Fruit fly (Drosophila melanogaster) whole organism, embryonic: Measurements from ENCODE around the gene Arp2.
A peak's percentile ranks its signal among the peaks of the same experiment; 100 is the strongest.

ENCODE experiments used
- ATbp ChIP-seq: fragments of 200-800 bp; sonication (Bioruptor generic); optimal IDR thresholded peaks from 2 replicates; lab custom pipeline; 2017; ENCODE audit warnings: missing biosample characterization, mild to moderate bottlenecking, missing genetic modification characterization, missing genetic modification reagents
- Bdp1 ChIP-seq: fragments of 200-800 bp; sonication (Bioruptor generic); optimal IDR thresholded peaks from 3 replicates; lab custom pipeline; 2016; ENCODE audit warnings: missing biosample characterization, missing genetic modification characterization
- Blimp-1 ChIP-seq: fragments of 200-800 bp; sonication (Bioruptor generic); optimal IDR thresholded peaks from 3 replicates; lab custom pipeline; 2018; ENCODE audit warnings: missing biosample characterization, missing genetic modification characterization, mild to moderate bottlenecking, moderate library complexity, missing genetic modification reagents
- CG10209 ChIP-seq: fragments of 200-800 bp; sonication (Bioruptor generic); optimal IDR thresholded peaks from 3 replicates; lab custom pipeline; 2017; ENCODE audit warnings: missing biosample characterization, mild to moderate bottlenecking, missing genetic modification characterization, missing genetic modification reagents
- CG10543 ChIP-seq: fragments of 200-800 bp; sonication (Bioruptor generic); optimal IDR thresholded peaks from 3 replicates; lab custom pipeline; 2017; ENCODE audit warnings: missing biosample characterization, mild to moderate bottlenecking, missing genetic modification characterization, moderate library complexity
- CG10565 ChIP-seq: fragments of 200-800 bp; sonication (Bioruptor generic); optimal IDR thresholded peaks from 3 replicates; lab custom pipeline; 2016; ENCODE audit warnings: missing biosample characterization, mild to moderate bottlenecking, missing genetic modification characterization
- CG12155 ChIP-seq: fragments of 200-800 bp; sonication (Bioruptor generic); optimal IDR thresholded peaks from 3 replicates; lab custom pipeline; 2016; ENCODE audit warnings: missing biosample characterization, missing genetic modification characterization
- CG14710 ChIP-seq: fragments of 200-800 bp; sonication (Bioruptor generic); optimal IDR thresholded peaks from 3 replicates; lab custom pipeline; 2019; ENCODE audit warnings: missing biosample characterization, mild to moderate bottlenecking, missing genetic modification characterization, moderate library complexity
- CG14860 ChIP-seq: fragments of 200-800 bp; sonication (Bioruptor generic); IDR thresholded peaks from 3 replicates; pipeline ENCODE4 v1.3.6; 2022; ENCODE audit warnings: missing biosample characterization, missing genetic modification characterization; ENCODE audit not compliant: partially characterized antibody
- CG15601 ChIP-seq: fragments of 200-800 bp; sonication (Bioruptor generic); optimal IDR thresholded peaks from 3 replicates; lab custom pipeline; 2019; ENCODE audit warnings: missing biosample characterization, mild to moderate bottlenecking, missing genetic modification characterization, moderate library complexity
- CG17328 ChIP-seq: fragments of 200-800 bp; sonication (Bioruptor generic); IDR thresholded peaks from 2 replicates; pipeline ENCODE4 v1.3.6; 2022; ENCODE audit warnings: missing biosample characterization, missing genetic modification characterization
- CG1832 ChIP-seq: fragments of 200-800 bp; sonication (Bioruptor generic); optimal IDR thresholded peaks from 2 replicates; lab custom pipeline; 2017; ENCODE audit warnings: missing biosample characterization, mild to moderate bottlenecking, missing genetic modification characterization, inconsistent platforms
- CG18619 ChIP-seq: fragments of 200-800 bp; sonication (Bioruptor generic); optimal IDR thresholded peaks from 3 replicates; lab custom pipeline; 2017; ENCODE audit warnings: missing biosample characterization, mild to moderate bottlenecking, missing genetic modification characterization
- CG2120 ChIP-seq: fragments of 200-800 bp; sonication (Bioruptor generic); optimal IDR thresholded peaks from 3 replicates; lab custom pipeline; 2016; ENCODE audit warnings: missing biosample characterization, missing genetic modification characterization
- CG2202 ChIP-seq: fragments of 200-800 bp; sonication (Bioruptor generic); optimal IDR thresholded peaks from 2 replicates; lab custom pipeline; 2018; ENCODE audit warnings: missing biosample characterization, mild to moderate bottlenecking, missing genetic modification characterization
- CG2678 ChIP-seq: fragments of 200-800 bp; sonication (Bioruptor generic); optimal IDR thresholded peaks from 3 replicates; lab custom pipeline; 2019; ENCODE audit warnings: missing biosample characterization, mild to moderate bottlenecking, missing genetic modification characterization, moderate library complexity
- CG31441 ChIP-seq: fragments of 200-800 bp; sonication (Bioruptor generic); IDR thresholded peaks from 2 replicates; pipeline ENCODE4 v1.3.6; 2022; ENCODE audit warnings: missing biosample characterization, missing genetic modification characterization
- CG3847 ChIP-seq: fragments of 200-800 bp; sonication (Bioruptor generic); IDR thresholded peaks from 2 replicates; pipeline ENCODE4 v1.3.6; 2022; ENCODE audit warnings: missing biosample characterization, missing genetic modification characterization
- CG6765 ChIP-seq: fragments of 200-800 bp; sonication (Bioruptor generic); optimal IDR thresholded peaks from 3 replicates; lab custom pipeline; 2017; ENCODE audit warnings: missing biosample characterization, mild to moderate bottlenecking, missing genetic modification characterization
- CG7372 ChIP-seq: fragments of 200-800 bp; sonication (Bioruptor generic); IDR thresholded peaks from 2 replicates; pipeline ENCODE4 v1.3.6; 2022; ENCODE audit warnings: missing biosample characterization, missing genetic modification characterization
- CG7745 ChIP-seq: fragments of 200-800 bp; sonication (Bioruptor generic); optimal IDR thresholded peaks from 2 replicates; lab custom pipeline; 2018; ENCODE audit warnings: missing biosample characterization, mild to moderate bottlenecking, missing genetic modification characterization, moderate library complexity
- CTCF ChIP-seq: fragments of 200-800 bp; sonication (Bioruptor generic); optimal IDR thresholded peaks from 2 replicates; lab custom pipeline; 2017; ENCODE audit warnings: missing biosample characterization, mild to moderate bottlenecking, missing genetic modification characterization, moderate library complexity
- Camta ChIP-seq: fragments of 200-800 bp; sonication (Bioruptor generic); optimal IDR thresholded peaks from 2 replicates; lab custom pipeline; 2016; ENCODE audit warnings: missing biosample characterization, missing genetic modification characterization
- Doc2 ChIP-seq: fragments of 200-800 bp; sonication (Bioruptor generic); IDR thresholded peaks from 2 replicates; pipeline ENCODE4 v1.3.6; 2022; ENCODE audit warnings: missing biosample characterization, missing genetic modification characterization
- Ets65A ChIP-seq: fragments of 200-800 bp; sonication (Bioruptor generic); peaks from one replicate; lab custom pipeline; 2016; ENCODE audit warnings: missing biosample characterization, missing genetic modification characterization
- Ets97D ChIP-seq: fragments of 200-800 bp; sonication (Bioruptor generic); optimal IDR thresholded peaks from 3 replicates; lab custom pipeline; 2016; ENCODE audit warnings: missing biosample characterization, missing genetic modification characterization
- Gug ChIP-seq: fragments of 200-800 bp; sonication (Bioruptor generic); IDR thresholded peaks from 4 replicates; pipeline ENCODE4 v1.3.6; 2022; ENCODE audit warnings: missing biosample characterization, missing genetic modification characterization
- Lim3 ChIP-seq: fragments of 200-800 bp; sonication (Bioruptor generic); IDR thresholded peaks from 2 replicates; pipeline ENCODE4 v1.3.6; 2022; ENCODE audit warnings: missing biosample characterization, missing genetic modification characterization
- Med ChIP-seq: fragments of 200-800 bp; sonication (Bioruptor generic); peaks from one replicate; lab custom pipeline; 2016; ENCODE audit warnings: missing biosample characterization, missing genetic modification characterization, mild to moderate bottlenecking, inconsistent platforms, moderate library complexity
- Meics ChIP-seq: fragments of 200-800 bp; sonication (Bioruptor generic); optimal IDR thresholded peaks from 2 replicates; lab custom pipeline; 2017; ENCODE audit warnings: missing biosample characterization, mild to moderate bottlenecking, missing genetic modification characterization
- NK7.1 ChIP-seq: fragments of 200-800 bp; sonication (Bioruptor generic); optimal IDR thresholded peaks from 3 replicates; lab custom pipeline; 2016; ENCODE audit warnings: missing biosample characterization, missing genetic modification characterization
- NfI ChIP-seq: fragments of 200-800 bp; sonication (Bioruptor generic); optimal IDR thresholded peaks from 3 replicates; lab custom pipeline; 2018; ENCODE audit warnings: missing biosample characterization, mild to moderate bottlenecking, missing genetic modification characterization, moderate library complexity
- Ssrp ChIP-seq: fragments of 200-800 bp; sonication (Bioruptor generic); optimal IDR thresholded peaks from 2 replicates; lab custom pipeline; 2018; ENCODE audit warnings: missing biosample characterization, mild to moderate bottlenecking, missing genetic modification characterization, moderate library complexity
- TFAM ChIP-seq: fragments of 200-800 bp; sonication (Bioruptor generic); optimal IDR thresholded peaks from 2 replicates; lab custom pipeline; 2017; ENCODE audit warnings: missing biosample characterization, missing genetic modification characterization, inconsistent platforms
- Tbp ChIP-seq: fragments of >200 bp; optimal IDR thresholded peaks from 2 replicates; lab custom pipeline; 2018; ENCODE audit warnings: missing biosample characterization, missing genetic modification characterization
- Xbp1 ChIP-seq: fragments of 200-800 bp; sonication (Bioruptor generic); optimal IDR thresholded peaks from 3 replicates; lab custom pipeline; 2016; ENCODE audit warnings: missing biosample characterization, mild to moderate bottlenecking, missing genetic modification characterization
- ap ChIP-seq: fragments of 200-800 bp; sonication (Bioruptor generic); IDR thresholded peaks from 2 replicates; pipeline ENCODE4 v1.3.6; 2022; ENCODE audit warnings: missing biosample characterization, missing genetic modification characterization
- chm ChIP-seq: fragments of 200-800 bp; sonication (Bioruptor generic); IDR thresholded peaks from 2 replicates; pipeline ENCODE4 v1.3.6; 2022; ENCODE audit warnings: missing biosample characterization, missing genetic modification characterization
- cwo ChIP-seq: fragments of 200-800 bp; sonication (Bioruptor generic); optimal IDR thresholded peaks from 3 replicates; lab custom pipeline; 2017; ENCODE audit warnings: missing biosample characterization, missing genetic modification characterization, mild to moderate bottlenecking, moderate library complexity, missing genetic modification reagents
- disco-r ChIP-seq: fragments of 200-800 bp; sonication (Bioruptor generic); optimal IDR thresholded peaks from 2 replicates; lab custom pipeline; 2016; ENCODE audit warnings: missing biosample characterization, missing genetic modification characterization
- exex ChIP-seq: fragments of 200-800 bp; sonication (Bioruptor generic); optimal IDR thresholded peaks from 4 replicates; lab custom pipeline; 2018; ENCODE audit warnings: missing biosample characterization, mild to moderate bottlenecking, missing genetic modification characterization, moderate library complexity
- jing ChIP-seq: fragments of 200-800 bp; sonication (Bioruptor generic); optimal IDR thresholded peaks from 2 replicates; lab custom pipeline; 2018; ENCODE audit warnings: missing biosample characterization, mild to moderate bottlenecking, missing genetic modification characterization
- klu ChIP-seq: fragments of 200-800 bp; sonication (Bioruptor generic); IDR thresholded peaks from 2 replicates; pipeline ENCODE4 v1.3.6; 2022; ENCODE audit warnings: missing biosample characterization, missing genetic modification characterization
- kni ChIP-seq: fragments of 200-800 bp; sonication (Bioruptor generic); optimal IDR thresholded peaks from 3 replicates; lab custom pipeline; 2017; ENCODE audit warnings: mild to moderate bottlenecking, missing biosample characterization, missing genetic modification reagents, missing genetic modification characterization
- repo ChIP-seq: fragments of 200-800 bp; sonication (Bioruptor generic); optimal IDR thresholded peaks from 2 replicates; lab custom pipeline; 2016; ENCODE audit warnings: missing biosample characterization, missing genetic modification characterization
- rib ChIP-seq: fragments of 200-800 bp; sonication (Bioruptor generic); IDR thresholded peaks from 2 replicates; pipeline ENCODE4 v1.3.6; 2022; ENCODE audit warnings: missing biosample characterization, missing genetic modification characterization
- sc ChIP-seq, 3 experiments: fragments of >200 bp in 2 of 3; fragments of 200-800 bp in 1 of 3; sonication (Bioruptor generic) in 1 of 3; optimal IDR thresholded peaks; 2 replicates in 2 of 3; 3 replicates in 1 of 3; lab custom pipeline; 2017; ENCODE audit warnings: mild to moderate bottlenecking in 1 of 3, missing biosample characterization in 1 of 3, missing genetic modification characterization in 1 of 3, missing genetic modification reagents in 1 of 3
- scrt ChIP-seq: fragments of 200-800 bp; sonication (Bioruptor generic); optimal IDR thresholded peaks from 2 replicates; lab custom pipeline; 2018; ENCODE audit warnings: missing biosample characterization, mild to moderate bottlenecking, missing genetic modification characterization, moderate library complexity
- sima ChIP-seq: fragments of 200-800 bp; sonication (Bioruptor generic); optimal IDR thresholded peaks from 2 replicates; lab custom pipeline; 2016; ENCODE audit warnings: missing biosample characterization, missing genetic modification characterization
- tll ChIP-seq, 2 experiments: fragments of 200-800 bp in 1 of 2; fragments of >200 bp in 1 of 2; sonication (Bioruptor generic) in 1 of 2; optimal IDR thresholded peaks; 2 replicates each; lab custom pipeline; 2017 to 2019; ENCODE audit warnings: missing biosample characterization in 2 of 2, missing genetic modification characterization in 2 of 2, mild to moderate bottlenecking in 1 of 2, moderate library complexity in 1 of 2
- tx ChIP-seq: fragments of 200-800 bp; sonication (Bioruptor generic); optimal IDR thresholded peaks from 2 replicates; lab custom pipeline; 2016; ENCODE audit warnings: missing biosample characterization, missing genetic modification characterization

Arp2 gene

DNA sequence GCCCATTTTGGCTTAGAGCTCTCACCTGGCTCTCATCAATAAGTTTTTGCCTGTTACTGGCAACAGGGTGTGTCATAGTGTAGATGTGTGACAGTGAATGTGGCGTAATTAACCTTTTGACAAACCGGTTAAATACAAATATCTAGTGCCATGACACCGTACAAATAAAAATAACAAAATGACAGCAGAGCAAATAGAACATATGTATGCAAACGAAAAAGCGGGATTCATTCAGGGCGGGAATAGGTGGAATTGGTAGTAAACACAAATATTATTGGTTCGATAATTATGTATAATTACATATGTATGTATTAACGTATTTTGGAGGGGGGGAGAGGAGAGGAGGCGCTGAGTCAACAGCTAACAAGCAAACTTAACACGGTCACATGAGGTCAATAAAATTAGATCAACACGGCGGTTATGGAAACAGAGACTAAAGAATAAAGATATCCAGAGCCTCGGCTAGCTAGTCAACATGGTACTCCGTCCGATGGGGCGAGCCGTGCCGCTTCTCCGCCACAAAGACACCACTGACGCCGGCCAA lies 42.6 kb upstream of the Arp2 start (continued):
- TF ChIP-seq Doc2 (GFP tag; lab: Robert Waterston, UW) (no peak), scrt (GFP tag; lab: Kevin White, UChicago) (no peak), jing (GFP tag; lab: Kevin White, UChicago) (no peak), ATbp (GFP tag; lab: Kevin White, UChicago) (peak; percentile 20), Camta (GFP tag; lab: Kevin White, UChicago) (no peak), exex (tag; lab: Kevin White, UChicago) (peak; percentile 9), CTCF (GFP tag; lab: Kevin White, UChicago) (no peak), CG14860 (GFP tag; lab: Robert Waterston, UW) (no peak), NK7.1 (GFP tag; lab: Kevin White, UChicago) (no peak), Ets65A (GFP tag; lab: Kevin White, UChicago) (peak; percentile 56), CG7372 (GFP tag; lab: Robert Waterston, UW) (no peak), tll (GFP tag; optimal IDR thresholded peaks at IDR 0.05; lab: Kevin White, UChicago) (no peak), Xbp1 (GFP tag; lab: Kevin White, UChicago) (no peak), CG15601 (tag; lab: Kevin White, UChicago) (peak; percentile 27), CG10543 (GFP tag; lab: Kevin White, UChicago) (peak; percentile 23), CG7745 (peak; percentile 52), NfI (GFP tag; lab: Kevin White, UChicago) (no peak), CG10565 (no peak), CG2678 (tag; lab: Kevin White, UChicago) (no peak), Meics (GFP tag; lab: Kevin White, UChicago) (no peak), Bdp1 (GFP tag; lab: Kevin White, UChicago) (no peak), CG2120 (GFP tag; lab: Kevin White, UChicago) (peak; percentile 11), disco-r (GFP tag; lab: Kevin White, UChicago) (no peak), kni (GFP tag; lab: Kevin White, UChicago) (peak; percentile 36), Ssrp (tag; lab: Kevin White, UChicago) (no peak), Gug (no peak), CG14710 (peak; percentile 12), ap (GFP tag; lab: Robert Waterston, UW) (no peak), Ets97D (no peak), CG31441 (GFP tag; lab: Robert Waterston, UW) (no peak), CG1832 (no peak), CG17328 (GFP tag; lab: Robert Waterston, UW) (no peak), Lim3 (no peak), repo (GFP tag; lab: Kevin White, UChicago) (no peak), cwo (GFP tag; lab: Kevin White, UChicago) (no peak), CG12155 (GFP tag; lab: Kevin White, UChicago) (no peak), CG6765 (no peak), CG18619 (GFP tag; lab: Kevin White, UChicago) (no peak), CG3847 (GFP tag; lab: Robert Waterston, UW) (no peak), chm (GFP tag; lab: Robert Waterston, UW) (no peak), Tbp (GFP tag; lab: Kevin White, UChicago) (no peak), tx (GFP tag; lab: Kevin White, UChicago) (no peak), Med (GFP tag; lab: Kevin White, UChicago) (peak; percentile 21), sima (GFP tag; lab: Kevin White, UChicago) (no peak), CG10209 (GFP tag; lab: Kevin White, UChicago) (no peak), sc (optimal IDR thresholded peaks at IDR 0.05; lab: Kevin White, UChicago) (no peak), sc (GFP tag; optimal IDR thresholded peaks at IDR 0.05; lab: Kevin White, UChicago) (no peak), rib (GFP tag; lab: Robert Waterston, UW) (no peak), klu (GFP tag; lab: Robert Waterston, UW) (no peak), TFAM (GFP tag; lab: Kevin White, UChicago) (no peak), Blimp-1 (no peak), CG2202 (peak; percentile 1)
